Fruit fly (Drosophila melanogaster) whole organism, prepupa: ENCODE measurements around the gene CG42264.

Experiments used
- Gug ChIP-seq: fragments of 200-800 bp; sonication (Bioruptor generic); IDR thresholded peaks from 2 replicates; pipeline ENCODE4 v1.3.6; 2022; ENCODE audit warnings: missing biosample characterization, missing genetic modification characterization
- OdsH ChIP-seq: fragments of 200-800 bp; sonication (Bioruptor generic); optimal IDR thresholded peaks from 3 replicates; lab custom pipeline; 2016; ENCODE audit warnings: missing biosample characterization, missing genetic modification characterization
- eg ChIP-seq: fragments of 200-800 bp; sonication (Bioruptor generic); IDR thresholded peaks from 3 replicates; pipeline ENCODE4 v1.3.6; 2022; ENCODE audit warnings: missing biosample characterization, missing genetic modification characterization

- no peak for TF ChIP-seq Gug (GFP tag; lab: Robert Waterston, UW)
- no peak for TF ChIP-seq OdsH (GFP tag; lab: Kevin White, UChicago)
- no peak for TF ChIP-seq eg (GFP tag; lab: Robert Waterston, UW)
Observed at dm6 chrX:5772409-5772808, 4.0 kb downstream of the CG42264 start.
